Fruit fly (Drosophila melanogaster): ENCODE data around the gene CG9368.
A peak's percentile ranks its signal among the peaks of the same experiment; 100 is the strongest.

The CG9368 gene

DNA sequence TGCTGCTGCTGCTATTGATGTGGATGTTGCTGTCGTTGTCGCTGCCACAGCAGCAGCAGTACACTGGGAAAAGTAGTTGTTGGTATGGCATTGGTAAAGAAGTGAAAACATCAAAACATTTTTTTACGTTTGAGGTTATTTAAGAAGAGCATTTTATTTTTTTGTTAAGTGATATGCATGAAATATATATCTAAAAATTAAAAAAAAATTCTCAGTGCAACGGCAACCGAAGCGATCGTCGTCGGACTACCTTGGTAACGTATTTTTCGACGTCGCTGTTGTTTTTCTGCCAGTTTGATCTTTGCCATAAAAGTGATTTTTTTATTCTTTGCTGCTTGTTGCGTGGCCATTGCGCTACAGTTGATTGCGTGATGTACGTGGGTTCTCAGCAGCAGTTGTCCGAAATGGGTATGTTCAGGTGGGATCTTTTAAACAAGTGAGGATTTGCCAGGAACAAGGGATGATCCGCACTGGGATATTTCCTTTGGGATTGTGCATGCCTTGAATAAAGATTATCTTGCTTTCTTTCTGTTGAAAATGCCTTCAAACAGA is 40.7 kb upstream of the CG9368 start (continued):
- no peak for TF ChIP-seq pan (optimal IDR thresholded peaks at IDR 0.05)
- peak in 1 of 2 experiments; percentile 94 for TF ChIP-seq pan (GFP tag; optimal IDR thresholded peaks at IDR 0.05 in 1 of 2, IDR thresholded peaks at IDR 0.05 in 1 of 2)
- peak; percentile 96 for TF ChIP-seq CG15479 (GFP tag; optimal IDR thresholded peaks at IDR 0.05)
- TF ChIP-seq her (GFP tag; optimal IDR thresholded peaks at IDR 0.05): peak; percentile 81
- TF ChIP-seq odd (GFP tag; optimal IDR thresholded peaks at IDR 0.05): peak; percentile 92
- TF ChIP-seq crc (GFP tag; optimal IDR thresholded peaks at IDR 0.05): peak; percentile 80
- TF ChIP-seq insv (GFP tag; optimal IDR thresholded peaks at IDR 0.05): peak in 1 of 2 experiments; percentile 76
- TF ChIP-seq ken (GFP tag; IDR thresholded peaks at IDR 0.05): peak; percentile 93
- TF ChIP-seq Stat92E (GFP tag; optimal IDR thresholded peaks at IDR 0.05): peak in 1 of 3 experiments; percentile 90
- peak; percentile 89 for TF ChIP-seq CG5953 (GFP tag; IDR thresholded peaks at IDR 0.05)
- peak; percentile 77 for TF ChIP-seq CG6683 (GFP tag; optimal IDR thresholded peaks at IDR 0.05)
- peak; percentile 88 for TF ChIP-seq gro (GFP tag; optimal IDR thresholded peaks at IDR 0.05)
- no peak for TF ChIP-seq CG16813 (GFP tag; IDR thresholded peaks at IDR 0.05; ENCODE audit: partially characterized antibody)
- peak; percentile 70 for TF ChIP-seq TFAM (GFP tag; optimal IDR thresholded peaks at IDR 0.05)
- TF ChIP-seq CG7839 (tag; optimal IDR thresholded peaks at IDR 0.05): peak; percentile 97
- peak; percentile 89 for TF ChIP-seq Atf3 (GFP tag; optimal IDR thresholded peaks at IDR 0.05)
- peak; percentile 95 for TF ChIP-seq CG2120 (GFP tag; optimal IDR thresholded peaks at IDR 0.05)
- TF ChIP-seq CG9437 (GFP tag; optimal IDR thresholded peaks at IDR 0.05): peak; percentile 85
- TF ChIP-seq Oaz (GFP tag; IDR thresholded peaks at IDR 0.05): peak; percentile 89
- TF ChIP-seq kni (GFP tag; optimal IDR thresholded peaks at IDR 0.05): peak; percentile 87
- TF ChIP-seq Hsf (GFP tag; optimal IDR thresholded peaks at IDR 0.05): peak; percentile 96
- TF ChIP-seq sna (GFP tag; IDR thresholded peaks at IDR 0.05; ENCODE audit: partially characterized antibody): no peak
- peak; percentile 96 for TF ChIP-seq oc (tag; optimal IDR thresholded peaks at IDR 0.05)
- TF ChIP-seq CG11723 (GFP tag; optimal IDR thresholded peaks at IDR 0.05): peak; percentile 93
- peak; percentile 95 for TF ChIP-seq CG13775 (GFP tag; optimal IDR thresholded peaks at IDR 0.05)
- peak; percentile 87 for TF ChIP-seq CG10543 (GFP tag; optimal IDR thresholded peaks at IDR 0.05)
- TF ChIP-seq Vsx1 (GFP tag; optimal IDR thresholded peaks at IDR 0.05): peak; percentile 92
- peak; percentile 87 for TF ChIP-seq Neu2 (GFP tag; optimal IDR thresholded peaks at IDR 0.05; ENCODE audit: borderline replicate concordance)
- peak; percentile 94 for TF ChIP-seq sisA (GFP tag; IDR thresholded peaks at IDR 0.05)
- peak; percentile 98 for TF ChIP-seq zf30C (GFP tag; optimal IDR thresholded peaks at IDR 0.05)
- TF ChIP-seq CG8089 (GFP tag; optimal IDR thresholded peaks at IDR 0.05): peak; percentile 90
- peak; percentile 96 for TF ChIP-seq CG15269 (tag; optimal IDR thresholded peaks at IDR 0.05)
- TF ChIP-seq twi (tag; optimal IDR thresholded peaks at IDR 0.05): peak; percentile 92
- no peak for TF ChIP-seq Scr (GFP tag; IDR thresholded peaks at IDR 0.05; ENCODE audit: partially characterized antibody)
- peak; percentile 88 for TF ChIP-seq nau (GFP tag; optimal IDR thresholded peaks at IDR 0.05)
- TF ChIP-seq prd (optimal IDR thresholded peaks at IDR 0.05): no peak
- TF ChIP-seq prd (GFP tag; IDR thresholded peaks at IDR 0.05): peak; percentile 99
- peak; percentile 70; the same call in 1 of the 3 replicates for TF ChIP-seq C15 (GFP tag; IDR thresholded peaks at IDR 0.05)
- TF ChIP-seq sima (GFP tag; optimal IDR thresholded peaks at IDR 0.05): peak; percentile 86
- no peak; the same call in 1 of the 2 replicates for TF ChIP-seq dan (GFP tag; IDR thresholded peaks at IDR 0.05)
- peak; percentile 93 for TF ChIP-seq Hmr (GFP tag; optimal IDR thresholded peaks at IDR 0.05)
- no peak for TF ChIP-seq HLH4C (GFP tag; IDR thresholded peaks at IDR 0.05; ENCODE audit: partially characterized antibody)
- peak; percentile 90 for TF ChIP-seq CG31388 (GFP tag; optimal IDR thresholded peaks at IDR 0.05)
- peak; percentile 90 for TF ChIP-seq mam (GFP tag; optimal IDR thresholded peaks at IDR 0.05)
- TF ChIP-seq scrt (GFP tag; optimal IDR thresholded peaks at IDR 0.05): peak; percentile 90
- no peak for TF ChIP-seq Doc3 (GFP tag; IDR thresholded peaks at IDR 0.05; ENCODE audit: partially characterized antibody)
- TF ChIP-seq CG17802 (tag; optimal IDR thresholded peaks at IDR 0.05): peak; percentile 75
- TF ChIP-seq CG17359 (tag; optimal IDR thresholded peaks at IDR 0.05): peak; percentile 96
- TF ChIP-seq Kr (GFP tag; optimal IDR thresholded peaks at IDR 0.05): peak; percentile 81
